Worm (Caenorhabditis elegans): ENCODE results near the gene Y17G9B.11.

Y17G9B.11 gene

DNA sequence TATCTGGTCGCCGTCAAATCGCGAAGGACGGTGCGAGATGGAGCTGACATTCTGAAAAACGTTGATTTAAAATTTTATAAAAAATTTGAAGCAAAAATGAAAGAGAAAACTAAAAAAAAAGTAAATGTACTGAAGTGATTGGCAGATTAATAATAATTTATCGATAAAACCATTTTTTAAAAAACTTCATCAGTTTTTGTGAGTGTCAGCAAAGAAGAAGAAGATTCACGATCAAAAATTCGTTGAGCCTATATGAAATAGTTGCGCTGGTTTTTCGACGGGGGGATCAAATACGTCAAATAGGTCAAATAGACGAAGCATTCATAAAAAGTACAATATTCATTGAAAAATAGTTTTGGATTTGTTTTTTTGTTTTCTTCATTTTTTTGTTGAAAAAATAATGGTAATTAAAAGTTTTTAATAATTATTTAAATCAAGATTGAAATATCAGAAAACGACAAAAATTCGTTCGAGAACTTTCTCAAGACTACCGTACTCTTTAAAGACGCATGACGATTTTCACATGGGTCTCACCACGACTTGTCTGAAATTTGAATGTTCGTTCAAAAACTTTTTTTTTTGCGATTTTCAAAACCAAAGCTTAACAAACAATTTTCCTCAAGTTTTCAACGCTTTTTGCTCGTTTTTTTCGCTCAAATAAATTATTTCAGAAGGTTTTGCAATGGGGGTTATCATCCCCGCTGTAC lies 4.1 kb downstream of the Y17G9B.11 start, which contains the start of the genes memi-1 and cyp-31A3 (continued):
- TF ChIP-seq B0019.2 (GFP tag; conservative IDR thresholded peaks at IDR 0.05) (no peak; the same call in 1 of the 2 replicates), ceh-27 (GFP tag; optimal IDR thresholded peaks at IDR 0.05) (no peak), F10E7.11 (tag; optimal IDR thresholded peaks at IDR 0.05) (no peak), mel-28 (tag; optimal IDR thresholded peaks at IDR 0.05; ENCODE audit: borderline replicate concordance) (no peak), mxl-1 (tag; optimal IDR thresholded peaks at IDR 0.05) (no peak), F33H1.4 (GFP tag; IDR thresholded peaks at IDR 0.05) (peak; percentile 97), snpc-1.1 (tag; optimal IDR thresholded peaks at IDR 0.05; ENCODE audit: insufficient read depth) (peak; percentile 46), aptf-2 (GFP tag; conservative IDR thresholded peaks at IDR 0.05) (no peak), ZK185.1 (tag; optimal IDR thresholded peaks at IDR 0.05; ENCODE audit: poor library complexity, severe bottlenecking) (no peak), madf-6 (GFP tag; IDR thresholded peaks at IDR 0.05) (peak; percentile 96), athp-1 (tag; optimal IDR thresholded peaks at IDR 0.05) (no peak), nhr-179 (tag; optimal IDR thresholded peaks at IDR 0.05) (no peak), snpc-4 (GFP tag; optimal IDR thresholded peaks at IDR 0.05) (peak; percentile 37), snpc-4 (tag; optimal IDR thresholded peaks at IDR 0.05) (peak; percentile 8 to 80 (median 58)), dpff-1 (tag; optimal IDR thresholded peaks at IDR 0.05) (no peak), nfyb-1 (GFP tag; IDR thresholded peaks at IDR 0.05) (no peak), die-1 (tag; optimal IDR thresholded peaks at IDR 0.05) (no peak), lin-26 (GFP tag; IDR thresholded peaks at IDR 0.05) (no peak), egl-18 (GFP tag; IDR thresholded peaks at IDR 0.05) (no peak), ztf-22 (GFP tag; optimal IDR thresholded peaks at IDR 0.05) (no peak), lsl-1 (GFP tag; optimal IDR thresholded peaks at IDR 0.05) (peak; percentile 94), lin-40 (tag; optimal IDR thresholded peaks at IDR 0.05) (no peak), lin-54 (GFP tag; optimal IDR thresholded peaks at IDR 0.05) (peak; percentile 85), nfya-2 (GFP tag; IDR thresholded peaks at IDR 0.05) (no peak), C06A6.2 (GFP tag; conservative IDR thresholded peaks at IDR 0.05) (no peak), somi-1 (GFP tag; optimal IDR thresholded peaks at IDR 0.05) (no peak), pbrm-1 (GFP tag; IDR thresholded peaks at IDR 0.05) (peak; percentile 44; the same call in 1 of the 2 replicates), madf-8 (GFP tag; conservative IDR thresholded peaks at IDR 0.05) (peak; percentile 87), repo-1 (tag; optimal IDR thresholded peaks at IDR 0.05) (no peak), ztf-25 (GFP tag; IDR thresholded peaks at IDR 0.05) (no peak), F57A8.1 (GFP tag; optimal IDR thresholded peaks at IDR 0.05) (no peak), let-607 (tag; optimal IDR thresholded peaks at IDR 0.05) (no peak), sea-2 (GFP tag; IDR thresholded peaks at IDR 0.05) (no peak), Y53G8AR.9 (GFP tag; conservative IDR thresholded peaks at IDR 0.05) (no peak; the same call in 1 of the 2 replicates), hmg-1.2 (GFP tag; IDR thresholded peaks at IDR 0.05) (0 out of 2 replicates have a peak, but pooled peaks have one; percentile 20), gei-17 (GFP tag; optimal IDR thresholded peaks at IDR 0.05) (no peak), attf-6 (GFP tag; IDR thresholded peaks at IDR 0.05) (peak; percentile 44; the same call in 1 of the 2 replicates), ztf-6 (GFP tag; IDR thresholded peaks at IDR 0.05) (no peak), attf-5 (GFP tag; optimal IDR thresholded peaks at IDR 0.05) (no peak), hmg-20 (GFP tag; IDR thresholded peaks at IDR 0.05) (no peak), B0035.1 (tag; optimal IDR thresholded peaks at IDR 0.05) (no peak), ama-1 (optimal IDR thresholded peaks at IDR 0.05) (no peak), ama-1 (GFP tag; optimal IDR thresholded peaks at IDR 0.05) (no peak), rpc-1 (optimal IDR thresholded peaks at IDR 0.05) (no peak), rpc-1 (tag; optimal IDR thresholded peaks at IDR 0.05) (no peak), egrh-3 (GFP tag; IDR thresholded peaks at IDR 0.05) (no peak), mes-4 (tag; optimal IDR thresholded peaks at IDR 0.05) (no peak), nhr-90 (tag; optimal IDR thresholded peaks at IDR 0.05) (no peak), sptf-2 (GFP tag; optimal IDR thresholded peaks at IDR 0.05) (no peak)
